Fruit fly (Drosophila melanogaster): ENCODE measurements around the gene pzg.

Gene pzg

dm6 chr3L:21276296-21277257 is 9.3 kb upstream of the pzg start (continued):
- TF ChIP-seq CG1792 (GFP tag; optimal IDR thresholded peaks at IDR 0.05) (peak; percentile 4), z (GFP tag; IDR thresholded peaks at IDR 0.05) (peak; percentile 86), Atf6 (GFP tag; IDR thresholded peaks at IDR 0.05) (peak; percentile 45; the same call in 1 of the 2 replicates), lbe (GFP tag; optimal IDR thresholded peaks at IDR 0.05) (no peak), CG15479 (GFP tag; optimal IDR thresholded peaks at IDR 0.05) (peak; percentile 63), sob (GFP tag; IDR thresholded peaks at IDR 0.05) (no peak), ac (GFP tag; optimal IDR thresholded peaks at IDR 0.05) (peak; percentile 51), CG4424 (GFP tag; optimal IDR thresholded peaks at IDR 0.05) (peak; percentile 52), ftz-f1 (GFP tag; optimal IDR thresholded peaks at IDR 0.05) (no peak), klu (GFP tag; IDR thresholded peaks at IDR 0.05) (no peak), D (optimal IDR thresholded peaks at IDR 0.05) (no peak), D (GFP tag; optimal IDR thresholded peaks at IDR 0.05) (peak; percentile 62), Dp (GFP tag; optimal IDR thresholded peaks at IDR 0.05) (peak; percentile 32), CG14441 (GFP tag; IDR thresholded peaks at IDR 0.05) (peak; percentile 50; the same call in 1 of the 2 replicates), CG12236 (GFP tag; optimal IDR thresholded peaks at IDR 0.05) (peak; percentile 27), CG13424 (tag; optimal IDR thresholded peaks at IDR 0.05) (peak; percentile 63), ken (GFP tag; IDR thresholded peaks at IDR 0.05) (no peak), HLH4C (GFP tag; IDR thresholded peaks at IDR 0.05; ENCODE audit: partially characterized antibody) (no peak), CG10431 (GFP tag; optimal IDR thresholded peaks at IDR 0.05) (peak; percentile 42), fd96Cb (tag; optimal IDR thresholded peaks at IDR 0.05) (peak; percentile 63), CG33557 (GFP tag; optimal IDR thresholded peaks at IDR 0.05) (peak; percentile 56), CG18619 (GFP tag; optimal IDR thresholded peaks at IDR 0.05) (peak; percentile 59), dmrt99B (tag; optimal IDR thresholded peaks at IDR 0.05) (peak; percentile 75), en (GFP tag; optimal IDR thresholded peaks at IDR 0.05) (peak; percentile 38), CG6791 (GFP tag; IDR thresholded peaks at IDR 0.05; ENCODE audit: partially characterized antibody) (no peak), CHES-1-like (GFP tag; optimal IDR thresholded peaks at IDR 0.05) (peak; percentile 39), Max (GFP tag; optimal IDR thresholded peaks at IDR 0.05) (peak; percentile 71), Usf (GFP tag; optimal IDR thresholded peaks at IDR 0.05) (peak; percentile 19), CG2116 (GFP tag; optimal IDR thresholded peaks at IDR 0.05) (peak; percentile 24), mirr (GFP tag; optimal IDR thresholded peaks at IDR 0.05) (peak; percentile 18), Chrac-16 (GFP tag; optimal IDR thresholded peaks at IDR 0.05) (peak; percentile 52), Sin3A (optimal IDR thresholded peaks at IDR 0.05) (no peak), Mrtf (GFP tag; IDR thresholded peaks at IDR 0.05) (0 out of 3 replicates have a peak, but pooled peaks have one; percentile 30), Hand (GFP tag; optimal IDR thresholded peaks at IDR 0.05) (peak; percentile 21), CG10654 (GFP tag; optimal IDR thresholded peaks at IDR 0.05) (peak; percentile 47), Optix (GFP tag; IDR thresholded peaks at IDR 0.05) (no peak), p53 (GFP tag; optimal IDR thresholded peaks at IDR 0.05) (no peak), CG12659 (GFP tag; optimal IDR thresholded peaks at IDR 0.05) (peak; percentile 52), Antp (GFP tag; optimal IDR thresholded peaks at IDR 0.05) (peak; percentile 52), CoRest (tag; optimal IDR thresholded peaks at IDR 0.05) (peak; percentile 76), MESR4 (GFP tag; optimal IDR thresholded peaks at IDR 0.05) (no peak), Fer1 (GFP tag; optimal IDR thresholded peaks at IDR 0.05) (peak; percentile 36), tio (GFP tag; optimal IDR thresholded peaks at IDR 0.05) (peak; percentile 63), CG3065 (GFP tag; optimal IDR thresholded peaks at IDR 0.05) (no peak), grn (GFP tag; optimal IDR thresholded peaks at IDR 0.05) (peak; percentile 94), bcd (GFP tag; optimal IDR thresholded peaks at IDR 0.05) (peak; percentile 66), Rx (GFP tag; IDR thresholded peaks at IDR 0.05) (no peak), D19B (GFP tag; optimal IDR thresholded peaks at IDR 0.05) (peak; percentile 18), corto (GFP tag; optimal IDR thresholded peaks at IDR 0.05) (no peak)

Measured in whole organism, embryonic.